Worm (Caenorhabditis elegans): ENCODE measurements around the gene T01H3.2.

DNA sequence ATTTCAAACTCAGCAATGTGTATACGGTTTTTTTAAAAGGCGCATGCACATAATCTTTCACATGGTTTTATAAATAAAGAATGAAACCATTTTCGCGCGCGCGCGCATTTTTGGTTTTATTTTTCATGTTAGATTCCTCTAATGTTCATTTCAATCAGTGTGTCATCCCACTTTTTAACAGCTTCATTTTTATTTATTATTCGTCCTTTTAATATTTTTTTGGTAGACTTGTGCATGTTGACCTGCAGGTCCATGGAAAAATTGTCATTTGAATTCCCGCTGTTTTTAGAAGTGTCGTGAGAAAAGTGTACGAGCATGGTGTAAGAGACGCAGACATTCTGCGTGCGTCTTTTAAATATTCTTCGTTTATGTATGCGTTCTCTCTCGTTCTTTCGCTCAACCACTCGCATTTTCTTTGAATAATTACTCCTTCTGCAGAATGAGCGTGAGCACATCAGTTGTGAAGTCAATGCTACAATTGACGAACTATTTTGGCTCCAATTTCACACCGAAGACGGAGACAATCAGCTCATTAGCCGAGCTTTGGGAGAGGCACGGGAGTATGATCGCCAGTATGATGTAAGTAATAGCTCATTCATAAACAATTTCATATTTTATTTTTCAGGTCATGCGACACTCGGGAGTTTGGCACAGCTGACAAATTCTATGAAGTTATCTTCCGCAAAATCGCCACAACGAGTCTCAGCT is 17.4 kb downstream of the T01H3.2 start, which contains the start of gene lin-5:
- no peak for TF ChIP-seq nhr-28 (tag; optimal IDR thresholded peaks at IDR 0.05)
- peak; percentile 43 for TF ChIP-seq lin-15B (tag; optimal IDR thresholded peaks at IDR 0.05)
- TF ChIP-seq nhr-12 (tag; optimal IDR thresholded peaks at IDR 0.05) = no peak
- TF ChIP-seq hpl-2 (GFP tag; optimal IDR thresholded peaks at IDR 0.05) = no peak
- TF ChIP-seq ztf-4 (tag; optimal IDR thresholded peaks at IDR 0.05) = no peak
- TF ChIP-seq C16A3.4 (tag; optimal IDR thresholded peaks at IDR 0.05) = no peak
- TF ChIP-seq ceh-82 (tag; optimal IDR thresholded peaks at IDR 0.05) = peak in 2 of 3 experiments; percentile 29 to 76
- peak; percentile 69 for TF ChIP-seq unc-86 (tag; optimal IDR thresholded peaks at IDR 0.05)
- no peak for TF ChIP-seq elt-3 (tag; optimal IDR thresholded peaks at IDR 0.05)
- TF ChIP-seq nhr-77 (tag; optimal IDR thresholded peaks at IDR 0.05) = peak; percentile 7
- no peak for TF ChIP-seq unc-130 (tag; optimal IDR thresholded peaks at IDR 0.05)
- peak; percentile 66 to 79 for TF ChIP-seq lsy-2 (tag; optimal IDR thresholded peaks at IDR 0.05)

Measured in whole organism, L1 larva.